Worm (Caenorhabditis elegans) whole organism, L1 larva: ENCODE measurements around the gene lite-1.

ENCODE experiments used
- aha-1 ChIP-seq: fragments of 150-350 bp; optimal IDR thresholded peaks from 2 replicates; lab custom pipeline; 2014; ENCODE audit warnings: missing biosample characterization, missing genetic modification characterization
- dpl-1 ChIP-seq, 3 experiments: fragments of 150-350 bp in 2 of 3; sonication (generic microtip) in 1 of 3; optimal IDR thresholded peaks; 2 replicates each; lab custom pipeline; 2014 to 2017; ENCODE audit warnings: missing biosample characterization in 3 of 3, missing genetic modification characterization in 3 of 3, missing genetic modification reagents in 3 of 3
- egl-27 ChIP-seq, 2 experiments: fragments of 150-350 bp in 1 of 2; sonication (generic microtip); optimal IDR thresholded peaks; 3 replicates each; lab custom pipeline; 2017 to 2018; ENCODE audit warnings: missing biosample characterization in 2 of 2, missing genetic modification characterization in 2 of 2, missing genetic modification reagents in 2 of 2
- fkh-8 ChIP-seq: sonication (generic microtip); optimal IDR thresholded peaks from 2 replicates; lab custom pipeline; 2016; ENCODE audit warnings: mild to moderate bottlenecking, missing genetic modification characterization, missing compliant biosample characterization
- zag-1 ChIP-seq: fragments of 150-350 bp; optimal IDR thresholded peaks from 2 replicates; lab custom pipeline; 2014; ENCODE audit warnings: missing biosample characterization, missing genetic modification characterization
- ztf-4 ChIP-seq: fragments of 150-350 bp; optimal IDR thresholded peaks from 2 replicates; lab custom pipeline; 2014; ENCODE audit warnings: missing biosample characterization, missing genetic modification characterization

DNA sequence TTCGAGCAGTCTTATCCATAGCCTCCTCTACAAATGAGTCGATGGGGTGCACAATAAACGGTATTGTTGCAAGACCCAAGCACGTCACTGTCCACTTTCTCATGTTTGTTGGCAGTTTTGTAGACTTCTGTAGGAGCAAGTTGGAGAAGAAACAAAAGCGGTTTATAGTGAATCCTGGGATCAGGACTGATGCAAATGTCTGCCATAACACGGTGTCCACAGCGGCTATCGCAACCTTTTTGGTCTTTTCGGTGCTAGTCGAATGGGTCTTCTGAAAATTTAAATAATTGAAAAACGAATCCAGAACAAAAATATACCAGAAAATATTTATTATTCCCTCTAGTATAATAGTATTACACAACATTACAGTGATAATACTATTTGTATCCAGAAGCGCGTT, 25.2 kb downstream of the lite-1 start:
- TF ChIP-seq egl-27 (tag; optimal IDR thresholded peaks at IDR 0.05; lab: Kevin White, UChicago) (no peak), zag-1 (no peak), fkh-8 (tag; lab: Kevin White, UChicago) (no peak), dpl-1 (GFP tag; optimal IDR thresholded peaks at IDR 0.05; lab: Kevin White, UChicago) (no peak), aha-1 (no peak), ztf-4 (tag; lab: Kevin White, UChicago) (no peak)
